Worm (Caenorhabditis elegans) whole organism, young adult: Measurements from ENCODE around the gene myo-6.
"Not testable (repeated sequence)": the region's sequence is repeated elsewhere in the genome, so short reads cannot be mapped to it uniquely, and the experiment has no call there.

ENCODE experiments used
- B0336.3 ChIP-seq: fragments of 200-800 bp; sonication (Bioruptor generic); IDR thresholded peaks from 2 replicates; pipeline ENCODE4 v1.3.6; 2022; ENCODE audit warnings: missing genetic modification characterization, missing compliant biosample characterization
- C17E4.6 ChIP-seq: fragments of 200-800 bp; sonication (Bioruptor generic); IDR thresholded peaks from 2 replicates; pipeline ENCODE4 v1.3.6; 2022; ENCODE audit warnings: missing genetic modification reagents, missing genetic modification characterization, missing compliant biosample characterization
- F37B4.10 ChIP-seq: fragments of 200-800 bp; sonication (Bioruptor generic); IDR thresholded peaks from 2 replicates; pipeline ENCODE4 v1.3.6; 2022; ENCODE audit warnings: missing genetic modification characterization, missing compliant biosample characterization
- F52B5.7 ChIP-seq: sonication (generic microtip); optimal IDR thresholded peaks from 2 replicates; lab custom pipeline; 2016; ENCODE audit warnings: mild to moderate bottlenecking, missing genetic modification characterization, missing compliant biosample characterization
- T26A5.8 ChIP-seq: sonication (generic microtip); optimal IDR thresholded peaks from 2 replicates; lab custom pipeline; 2016; ENCODE audit warnings: missing genetic modification characterization, missing compliant biosample characterization
- Y53G8AR.9 ChIP-seq: fragments of 200-800 bp; sonication (Bioruptor generic); conservative IDR thresholded peaks from 2 replicates; pipeline ENCODE4 v1.3.6; 2022; ENCODE audit warnings: missing genetic modification reagents, missing genetic modification characterization, missing compliant biosample characterization
- Y95B8A.8 ChIP-seq: fragments of 200-800 bp; sonication (Bioruptor generic); IDR thresholded peaks from 2 replicates; pipeline ENCODE4 v1.3.6; 2022; ENCODE audit warnings: missing genetic modification reagents, missing genetic modification characterization, missing compliant biosample characterization
- ama-1 ChIP-seq, 3 experiments: fragments of 150-350 bp in 1 of 3; sonication (generic microtip) in 2 of 3; optimal IDR thresholded peaks; 2 replicates each; lab custom pipeline; 2014 to 2018; ENCODE audit warnings: missing biosample characterization in 2 of 3, missing genetic modification characterization in 2 of 3, missing genetic modification reagents in 2 of 3
- aptf-2 ChIP-seq: fragments of 200-800 bp; sonication (Bioruptor generic); conservative IDR thresholded peaks from 2 replicates; pipeline ENCODE4 v1.3.6; 2022; ENCODE audit warnings: missing genetic modification reagents, missing genetic modification characterization, missing compliant biosample characterization
- athp-1 ChIP-seq: sonication (generic microtip); optimal IDR thresholded peaks from 2 replicates; lab custom pipeline; 2017; ENCODE audit warnings: mild to moderate bottlenecking, missing genetic modification characterization, missing compliant biosample characterization
- ceh-100 ChIP-seq: fragments of 200-800 bp; sonication (Bioruptor generic); IDR thresholded peaks from 2 replicates; pipeline ENCODE4 v1.3.6; 2022; ENCODE audit warnings: missing genetic modification reagents, missing genetic modification characterization, missing compliant biosample characterization
- ceh-40 ChIP-seq: fragments of 200-800 bp; sonication (Bioruptor generic); IDR thresholded peaks from 2 replicates; pipeline ENCODE4 v1.3.6; 2022; ENCODE audit warnings: missing genetic modification characterization, missing compliant biosample characterization
- dpff-1 ChIP-seq: sonication (generic microtip); optimal IDR thresholded peaks from 2 replicates; lab custom pipeline; 2017; ENCODE audit warnings: mild to moderate bottlenecking, missing genetic modification characterization, missing compliant biosample characterization
- ekl-4 ChIP-seq: fragments of 200-800 bp; sonication (Bioruptor generic); IDR thresholded peaks from 2 replicates; pipeline ENCODE4 v1.3.6; 2022; ENCODE audit warnings: missing genetic modification reagents, missing genetic modification characterization, missing compliant biosample characterization
- ets-4 ChIP-seq: fragments of 200-800 bp; sonication (Bioruptor generic); optimal IDR thresholded peaks from 2 replicates; lab custom pipeline; 2018; ENCODE audit warnings: mild to moderate bottlenecking, missing genetic modification characterization, missing compliant biosample characterization
- hmg-20 ChIP-seq: fragments of 200-800 bp; sonication (Bioruptor generic); IDR thresholded peaks from 2 replicates; pipeline ENCODE4 v1.3.6; 2022; ENCODE audit warnings: missing genetic modification reagents, missing genetic modification characterization, missing compliant biosample characterization
- hrde-1 ChIP-seq: sonication (generic microtip); optimal IDR thresholded peaks from 2 replicates; lab custom pipeline; 2016; ENCODE audit warnings: missing genetic modification characterization, mild to moderate bottlenecking, missing compliant biosample characterization, moderate library complexity, missing genotype, missing genetic modification reagents, borderline replicate concordance
- lag-1 ChIP-seq: fragments of 200-800 bp; sonication (Bioruptor generic); IDR thresholded peaks from 2 replicates; pipeline ENCODE4 v1.3.6; 2022; ENCODE audit warnings: missing genetic modification reagents, missing genetic modification characterization, missing compliant biosample characterization
- lin-26 ChIP-seq: fragments of 200-800 bp; sonication (Bioruptor generic); IDR thresholded peaks from 2 replicates; pipeline ENCODE4 v1.3.6; 2022; ENCODE audit warnings: missing genetic modification reagents, missing genetic modification characterization, missing compliant biosample characterization
- lin-35 ChIP-seq, 3 experiments: fragments of 150-350 bp in 2 of 3; sonication (generic microtip) in 1 of 3; optimal IDR thresholded peaks; 2 replicates each; lab custom pipeline; 2014 to 2018; ENCODE audit warnings: missing biosample characterization in 3 of 3, missing genetic modification characterization in 3 of 3, missing genetic modification reagents in 3 of 3
- lsl-1 ChIP-seq: fragments of 200-800 bp; sonication (Bioruptor generic); optimal IDR thresholded peaks from 2 replicates; lab custom pipeline; 2018; ENCODE audit warnings: mild to moderate bottlenecking, missing genetic modification characterization, moderate library complexity, missing compliant biosample characterization
- madf-3 ChIP-seq: fragments of 200-800 bp; sonication (Bioruptor generic); IDR thresholded peaks from 2 replicates; pipeline ENCODE4 v1.3.6; 2022; ENCODE audit warnings: missing genetic modification reagents, missing genetic modification characterization, missing compliant biosample characterization
- mel-28 ChIP-seq: sonication (generic microtip); optimal IDR thresholded peaks from 2 replicates; lab custom pipeline; 2016; ENCODE audit warnings: borderline replicate concordance, mild to moderate bottlenecking, missing genetic modification characterization, missing compliant biosample characterization
- mes-4 ChIP-seq: sonication (generic microtip); optimal IDR thresholded peaks from 2 replicates; lab custom pipeline; 2016; ENCODE audit warnings: missing genotype, missing genetic modification characterization, missing compliant biosample characterization
- nfya-1 ChIP-seq: sonication (generic microtip); optimal IDR thresholded peaks from 2 replicates; lab custom pipeline; 2017; ENCODE audit warnings: antibody characterized with exemption, missing compliant biosample characterization, missing genetic modification characterization, borderline replicate concordance; ENCODE audit not compliant: insufficient read depth
- nfya-2 ChIP-seq: fragments of 200-800 bp; sonication (Bioruptor generic); IDR thresholded peaks from 2 replicates; pipeline ENCODE4 v1.3.6; 2022; ENCODE audit warnings: missing genetic modification reagents, missing genetic modification characterization, missing compliant biosample characterization
- nhr-120 ChIP-seq: fragments of 200-800 bp; sonication (Bioruptor generic); IDR thresholded peaks from 2 replicates; pipeline ENCODE4 v1.3.6; 2022; ENCODE audit warnings: missing genetic modification characterization, missing compliant biosample characterization
- pbrm-1 ChIP-seq: fragments of 200-800 bp; sonication (Bioruptor generic); IDR thresholded peaks from 2 replicates; pipeline ENCODE4 v1.3.6; 2022; ENCODE audit warnings: missing genetic modification reagents, missing genetic modification characterization, missing compliant biosample characterization
- somi-1 ChIP-seq: fragments of 200-800 bp; sonication (Bioruptor generic); optimal IDR thresholded peaks from 2 replicates; lab custom pipeline; 2018; ENCODE audit warnings: mild to moderate bottlenecking, missing genetic modification characterization, missing compliant biosample characterization
- sptf-2 ChIP-seq: fragments of 200-800 bp; sonication (Bioruptor generic); optimal IDR thresholded peaks from 2 replicates; lab custom pipeline; 2018; ENCODE audit warnings: mild to moderate bottlenecking, missing genetic modification characterization, missing compliant biosample characterization
- tbp1 ChIP-seq: fragments of 200-800 bp; sonication (Bioruptor generic); optimal IDR thresholded peaks from 2 replicates; lab custom pipeline; 2018; ENCODE audit warnings: mild to moderate bottlenecking, missing genetic modification characterization, missing compliant biosample characterization
- xnd-1 ChIP-seq: sonication (generic microtip); optimal IDR thresholded peaks from 2 replicates; lab custom pipeline; 2016; ENCODE audit warnings: missing genotype, missing genetic modification reagents, missing genetic modification characterization, missing compliant biosample characterization
- zim-3 ChIP-seq: sonication (generic microtip); optimal IDR thresholded peaks from 2 replicates; lab custom pipeline; 2017; ENCODE audit warnings: mild to moderate bottlenecking, missing genetic modification characterization, moderate library complexity, missing compliant biosample characterization
- ztf-18 ChIP-seq: sonication (generic microtip); optimal IDR thresholded peaks from 2 replicates; lab custom pipeline; 2016; ENCODE audit warnings: missing genotype, mild to moderate bottlenecking, missing genetic modification characterization, missing compliant biosample characterization
- ztf-28 ChIP-seq: fragments of 200-800 bp; sonication (Bioruptor generic); IDR thresholded peaks from 2 replicates; pipeline ENCODE4 v1.3.6; 2022; ENCODE audit warnings: missing genetic modification reagents, missing genetic modification characterization, missing compliant biosample characterization

myo-6 gene

DNA sequence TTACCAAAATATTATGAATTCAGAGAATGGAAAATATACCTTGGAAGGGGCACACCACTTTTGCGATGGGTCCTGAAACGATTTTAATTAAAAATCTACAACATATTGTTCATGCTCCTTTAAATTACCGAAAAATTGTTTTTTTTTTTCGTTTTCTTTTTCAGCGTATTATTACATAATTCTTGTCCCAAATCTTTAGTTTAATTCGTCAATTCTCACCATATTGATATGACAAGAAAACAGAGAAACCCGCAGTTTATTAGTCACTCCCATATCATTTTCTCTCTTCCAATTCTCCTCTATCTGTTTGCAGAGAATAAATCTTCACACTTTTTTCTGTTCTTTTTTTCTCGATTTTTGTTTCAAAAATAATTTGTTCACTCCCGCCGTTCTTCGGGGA, 14.3 kb upstream of the myo-6 start, which contains the start of gene F11F1.1:
Gene F11F1.1, plus strand, starts transcription at position 301 of the 400 bp plus-strand sequence.
- TF ChIP-seq athp-1 (tag; lab: Kevin White, UChicago) (no peak), zim-3 (tag; lab: Kevin White, UChicago) (no peak), Y53G8AR.9 (GFP tag; lab: Robert Waterston, UW) (no peak)
- TF ChIP-seq, all 124 proteins: peak for 0

DNA sequence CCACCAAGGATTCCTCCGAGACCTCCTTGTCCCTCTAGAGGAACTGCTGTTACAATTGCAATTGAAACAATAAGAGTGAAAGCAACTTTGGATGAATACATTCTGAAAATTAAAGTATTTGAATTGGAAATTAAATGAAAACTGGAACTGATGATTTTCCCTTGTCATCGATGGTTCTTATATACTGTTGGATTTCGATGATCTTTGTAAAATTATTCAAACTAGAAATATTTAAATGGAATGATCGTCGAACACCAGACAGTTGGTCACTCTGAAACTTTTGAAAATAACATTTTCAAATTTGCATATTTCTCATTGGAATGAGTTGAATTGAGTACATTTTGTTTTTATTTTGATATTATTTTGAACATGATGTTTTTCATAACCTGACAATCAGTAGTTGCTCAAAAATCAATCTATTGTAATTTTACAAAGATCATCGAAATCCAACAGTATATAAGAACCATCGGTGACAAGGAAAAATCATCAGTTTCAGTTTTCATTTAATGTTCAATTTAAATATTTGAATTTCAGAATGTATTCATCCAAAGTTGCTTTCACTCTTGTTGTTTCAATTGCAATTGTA, 7.8 kb upstream of the myo-6 start, which contains the start of the genes srlf-9 and srlf-10:
Gene srlf-9, minus strand, starts transcription at position 101 of the 586 bp plus-strand sequence.
Gene srlf-10, plus strand, starts transcription at position 536 of the 586 bp plus-strand sequence.
- not testable (repeated sequence) for TF ChIP-seq ztf-18 (tag; lab: Kevin White, UChicago); pbrm-1 (GFP tag; lab: Robert Waterston, UW); ekl-4

DNA sequence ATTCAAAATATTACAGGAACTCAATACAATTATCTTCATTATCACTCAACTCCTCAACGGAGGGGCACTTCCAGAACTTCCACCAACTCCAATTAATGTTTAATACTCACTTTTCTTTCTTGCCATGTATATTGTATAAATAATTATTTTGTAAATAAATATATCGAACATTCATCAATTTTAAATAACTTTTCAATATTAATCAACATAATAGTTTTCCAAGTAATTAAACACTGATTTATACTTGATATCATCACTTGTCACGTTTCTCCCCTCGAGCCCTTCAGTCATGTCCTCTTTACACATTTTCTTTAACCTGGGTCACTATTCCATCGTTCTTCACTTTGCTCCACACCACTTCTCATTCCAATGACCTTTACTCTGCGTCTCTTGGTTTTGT, 6.7 kb upstream of the myo-6 start, which contains the start of gene mig-18:
Gene mig-18, plus strand, starts transcription at position 301 of the 400 bp plus-strand sequence.
- no peak for TF ChIP-seq Y95B8A.8 (GFP tag; lab: Robert Waterston, UW)
- TF ChIP-seq nhr-120 (GFP tag; lab: Robert Waterston, UW): no peak
- TF ChIP-seq sptf-2 (GFP tag; lab: Kevin White, UChicago): no peak
- no peak for TF ChIP-seq lin-26 (GFP tag; lab: Robert Waterston, UW)
- TF ChIP-seq F52B5.7 (tag; lab: Kevin White, UChicago): no peak
- no peak for TF ChIP-seq ztf-28 (GFP tag; lab: Robert Waterston, UW)
- TF ChIP-seq hrde-1 (tag; lab: Kevin White, UChicago): no peak
- TF ChIP-seq somi-1 (GFP tag; lab: Kevin White, UChicago): no peak

DNA sequence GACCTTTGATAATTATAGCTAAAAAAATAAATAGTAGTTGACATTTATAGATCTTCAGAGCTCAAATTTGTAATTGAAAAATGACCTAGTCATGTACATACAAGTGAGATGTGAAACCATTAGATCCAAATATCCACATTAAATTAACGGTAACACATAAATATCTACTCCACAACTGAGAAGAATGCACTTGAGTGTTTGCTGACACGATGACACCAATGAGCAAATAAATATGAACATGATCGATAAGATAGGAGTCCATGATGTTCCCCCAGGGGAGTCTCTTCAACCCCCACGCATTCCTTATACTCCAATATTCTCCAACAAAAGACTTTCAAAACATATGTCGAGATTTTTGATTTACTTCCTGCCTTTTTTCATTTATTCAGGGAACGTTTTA, 5.2 kb upstream of the myo-6 start, which contains the start of gene ttr-52:
Gene ttr-52, plus strand, starts transcription at position 301 of the 400 bp plus-strand sequence.
- TF ChIP-seq F37B4.10 (GFP tag; lab: Robert Waterston, UW) (no peak), B0336.3 (GFP tag; lab: Robert Waterston, UW) (no peak), madf-3 (GFP tag; lab: Robert Waterston, UW) (no peak), lsl-1 (no peak)
- TF ChIP-seq, all 124 proteins: peak for 0

DNA sequence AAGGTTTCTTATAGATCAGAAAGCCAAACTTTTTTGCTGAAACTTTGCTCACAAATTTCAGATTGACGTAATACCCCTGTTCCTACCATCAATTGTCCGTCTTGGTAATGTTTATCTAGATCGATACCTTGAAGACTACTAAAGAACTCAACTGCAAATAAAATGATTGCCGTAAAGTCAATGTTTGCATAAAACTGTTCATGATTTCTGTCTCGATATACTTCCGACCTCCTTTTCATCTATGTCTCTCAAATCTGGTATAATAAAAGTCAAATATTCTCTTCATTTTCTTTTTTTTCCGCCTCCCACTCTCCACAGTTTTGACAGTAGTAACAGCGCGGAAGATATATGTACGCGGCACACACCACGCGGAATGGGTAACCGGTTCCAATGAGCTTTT, 4.1 kb upstream of the myo-6 start, which contains the start of gene nas-1:
Gene nas-1, plus strand, starts transcription at position 301 of the 400 bp plus-strand sequence.
- TF ChIP-seq B0336.3 (GFP tag; lab: Robert Waterston, UW) (no peak), mel-28 (no peak), lag-1 (GFP tag; lab: Robert Waterston, UW) (no peak), ceh-100 (GFP tag; lab: Robert Waterston, UW) (no peak), dpff-1 (tag; lab: Kevin White, UChicago) (no peak), lin-35 (GFP tag; optimal IDR thresholded peaks at IDR 0.05; lab: Kevin White, UChicago) (no peak), aptf-2 (GFP tag; lab: Robert Waterston, UW) (no peak), xnd-1 (tag; lab: Kevin White, UChicago) (no peak), ets-4 (GFP tag; lab: Kevin White, UChicago) (no peak), ama-1 (optimal IDR thresholded peaks at IDR 0.05; lab: Kevin White, UChicago) (no peak), ama-1 (GFP tag; optimal IDR thresholded peaks at IDR 0.05; lab: Kevin White, UChicago) (no peak), F37B4.10 (GFP tag; lab: Robert Waterston, UW) (no peak), ceh-40 (no peak), C17E4.6 (GFP tag; lab: Robert Waterston, UW) (no peak), tbp1 (GFP tag; lab: Kevin White, UChicago) (no peak), nfya-1 (tag; lab: Kevin White, UChicago) (no peak), nfya-2 (GFP tag; lab: Robert Waterston, UW) (no peak), T26A5.8 (tag; lab: Kevin White, UChicago) (no peak), hmg-20 (GFP tag; lab: Robert Waterston, UW) (no peak), madf-3 (GFP tag; lab: Robert Waterston, UW) (no peak), mes-4 (tag; lab: Kevin White, UChicago) (no peak)
- TF ChIP-seq, all 124 proteins: peak for 0
